Worm (Caenorhabditis elegans): Measurements from ENCODE around the gene wbp-2.

- TF ChIP-seq aly-1 (tag; optimal IDR thresholded peaks at IDR 0.05) (no peak), flt-1 (GFP tag; IDR thresholded peaks at IDR 0.05) (no peak), ama-1 (optimal IDR thresholded peaks at IDR 0.05) (no peak)
Measured at ce11 chrII:9314733-9315132, 14.8 kb upstream of the wbp-2 start.

All from whole organism, early embryonic.